Fruit fly (Drosophila melanogaster) whole organism, embryonic: ENCODE measurements around the gene CG13313.

ENCODE experiments used
- Bdp1 ChIP-seq: fragments of 200-800 bp; sonication (Bioruptor generic); optimal IDR thresholded peaks from 3 replicates; lab custom pipeline; 2016; ENCODE audit warnings: missing biosample characterization, missing genetic modification characterization
- Bgb ChIP-seq: fragments of 200-800 bp; sonication (Bioruptor generic); IDR thresholded peaks from 2 replicates; pipeline ENCODE4 v1.3.6; 2022; ENCODE audit warnings: missing biosample characterization, missing genetic modification characterization; ENCODE audit not compliant: partially characterized antibody
- CG13287 ChIP-seq: fragments of 200-800 bp; sonication (Bioruptor generic); IDR thresholded peaks from 2 replicates; pipeline ENCODE4 v1.3.6; 2022; ENCODE audit warnings: missing biosample characterization, missing genetic modification characterization; ENCODE audit not compliant: partially characterized antibody
- CG13424 ChIP-seq: fragments of 200-800 bp; sonication (Bioruptor generic); optimal IDR thresholded peaks from 2 replicates; lab custom pipeline; 2019; ENCODE audit warnings: missing biosample characterization, mild to moderate bottlenecking, missing genetic modification characterization, moderate library complexity
- CG14710 ChIP-seq: fragments of 200-800 bp; sonication (Bioruptor generic); optimal IDR thresholded peaks from 3 replicates; lab custom pipeline; 2019; ENCODE audit warnings: missing biosample characterization, mild to moderate bottlenecking, missing genetic modification characterization, moderate library complexity
- CG15073 ChIP-seq: fragments of 200-800 bp; sonication (Bioruptor generic); optimal IDR thresholded peaks from 2 replicates; lab custom pipeline; 2016; ENCODE audit warnings: missing biosample characterization, missing genetic modification characterization
- CG17912 ChIP-seq: fragments of 200-800 bp; sonication (Bioruptor generic); optimal IDR thresholded peaks from 2 replicates; lab custom pipeline; 2018; ENCODE audit warnings: missing biosample characterization, mild to moderate bottlenecking, missing genetic modification characterization
- CG2199 ChIP-seq: fragments of 200-800 bp; sonication (Bioruptor generic); IDR thresholded peaks from 3 replicates; pipeline ENCODE4 v1.3.6; 2022; ENCODE audit warnings: missing biosample characterization, missing genetic modification characterization
- CG2875 ChIP-seq: fragments of 200-800 bp; sonication (Bioruptor generic); optimal IDR thresholded peaks from 2 replicates; lab custom pipeline; 2017; ENCODE audit warnings: missing biosample characterization, mild to moderate bottlenecking, missing genetic modification characterization, missing genetic modification reagents
- CG33213 ChIP-seq: fragments of 200-800 bp; sonication (Bioruptor generic); optimal IDR thresholded peaks from 3 replicates; lab custom pipeline; 2016; ENCODE audit warnings: missing biosample characterization, missing genetic modification characterization
- CG3407 ChIP-seq: fragments of 200-800 bp; sonication (Bioruptor generic); optimal IDR thresholded peaks from 2 replicates; lab custom pipeline; 2018; ENCODE audit warnings: missing biosample characterization, mild to moderate bottlenecking, missing genetic modification characterization
- CG4360 ChIP-seq: fragments of 200-800 bp; sonication (Bioruptor generic); IDR thresholded peaks from 2 replicates; pipeline ENCODE4 v1.3.6; 2022; ENCODE audit warnings: missing biosample characterization, missing genetic modification characterization
- CG5953 ChIP-seq: fragments of 200-800 bp; sonication (Bioruptor generic); IDR thresholded peaks from 2 replicates; pipeline ENCODE4 v1.3.6; 2022; ENCODE audit warnings: missing biosample characterization, missing genetic modification characterization
- CG6791 ChIP-seq: fragments of 200-800 bp; sonication (Bioruptor generic); IDR thresholded peaks from 3 replicates; pipeline ENCODE4 v1.3.6; 2022; ENCODE audit warnings: missing biosample characterization, missing genetic modification characterization; ENCODE audit not compliant: partially characterized antibody
- CG7357 ChIP-seq: fragments of 200-800 bp; sonication (Bioruptor generic); IDR thresholded peaks from 3 replicates; pipeline ENCODE4 v1.3.6; 2022; ENCODE audit warnings: missing biosample characterization, missing genetic modification characterization
- CG7372 ChIP-seq: fragments of 200-800 bp; sonication (Bioruptor generic); IDR thresholded peaks from 2 replicates; pipeline ENCODE4 v1.3.6; 2022; ENCODE audit warnings: missing biosample characterization, missing genetic modification characterization
- CG7928 ChIP-seq: fragments of 200-800 bp; sonication (Bioruptor generic); optimal IDR thresholded peaks from 2 replicates; lab custom pipeline; 2017; ENCODE audit warnings: missing biosample characterization, mild to moderate bottlenecking, missing genetic modification characterization
- CG8089 ChIP-seq: fragments of 200-800 bp; sonication (Bioruptor generic); optimal IDR thresholded peaks from 3 replicates; lab custom pipeline; 2016; ENCODE audit warnings: missing biosample characterization, missing genetic modification characterization
- CG9797 ChIP-seq: fragments of 200-800 bp; sonication (Bioruptor generic); optimal IDR thresholded peaks from 3 replicates; lab custom pipeline; 2018; ENCODE audit warnings: missing biosample characterization, mild to moderate bottlenecking, missing genetic modification characterization
- D ChIP-seq, 2 experiments: fragments of 200-800 bp in 1 of 2; fragments of >200 bp in 1 of 2; sonication (Bioruptor generic) in 1 of 2; optimal IDR thresholded peaks; 2 replicates in 1 of 2; 3 replicates in 1 of 2; lab custom pipeline; 2017; ENCODE audit warnings: mild to moderate bottlenecking in 1 of 2, missing biosample characterization in 1 of 2, missing genetic modification characterization in 1 of 2, missing genetic modification reagents in 1 of 2
- Dll ChIP-seq: fragments of 200-800 bp; sonication (Bioruptor generic); IDR thresholded peaks from 4 replicates; pipeline ENCODE4 v1.3.6; 2022; ENCODE audit warnings: missing biosample characterization, missing genetic modification characterization; ENCODE audit not compliant: partially characterized antibody
- Doc2 ChIP-seq: fragments of 200-800 bp; sonication (Bioruptor generic); IDR thresholded peaks from 2 replicates; pipeline ENCODE4 v1.3.6; 2022; ENCODE audit warnings: missing biosample characterization, missing genetic modification characterization
- Ets97D ChIP-seq: fragments of 200-800 bp; sonication (Bioruptor generic); optimal IDR thresholded peaks from 3 replicates; lab custom pipeline; 2016; ENCODE audit warnings: missing biosample characterization, missing genetic modification characterization
- HLH4C ChIP-seq: fragments of 200-800 bp; sonication (Bioruptor generic); IDR thresholded peaks from 3 replicates; pipeline ENCODE4 v1.3.6; 2022; ENCODE audit warnings: missing biosample characterization, missing genetic modification characterization; ENCODE audit not compliant: partially characterized antibody
- HLHmδ ChIP-seq: fragments of 200-800 bp; sonication (Bioruptor generic); optimal IDR thresholded peaks from 2 replicates; lab custom pipeline; 2018; ENCODE audit warnings: missing biosample characterization, mild to moderate bottlenecking, missing genetic modification characterization, moderate library complexity
- HmgD ChIP-seq: fragments of 200-800 bp; sonication (Bioruptor generic); optimal IDR thresholded peaks from 3 replicates; lab custom pipeline; 2016; ENCODE audit warnings: missing biosample characterization, missing genetic modification characterization
- Lhr ChIP-seq: fragments of 200-800 bp; sonication (Bioruptor generic); optimal IDR thresholded peaks from 3 replicates; lab custom pipeline; 2017; ENCODE audit warnings: mild to moderate bottlenecking, missing biosample characterization, missing genetic modification reagents, missing genetic modification characterization
- Lpt ChIP-seq: fragments of >200 bp; optimal IDR thresholded peaks from 2 replicates; lab custom pipeline; 2018; ENCODE audit warnings: missing biosample characterization, missing genetic modification characterization
- MESR4 ChIP-seq: fragments of 200-800 bp; sonication (Bioruptor generic); optimal IDR thresholded peaks from 2 replicates; lab custom pipeline; 2018; ENCODE audit warnings: missing biosample characterization, mild to moderate bottlenecking, missing genetic modification characterization, moderate library complexity
- Myb ChIP-seq: fragments of 200-800 bp; sonication (Bioruptor generic); optimal IDR thresholded peaks from 2 replicates; lab custom pipeline; 2016; ENCODE audit warnings: missing biosample characterization, missing genetic modification characterization
- Rfx ChIP-seq: fragments of 200-800 bp; sonication (Bioruptor generic); IDR thresholded peaks from 2 replicates; pipeline ENCODE4 v1.3.6; 2022; ENCODE audit warnings: missing biosample characterization, missing genetic modification characterization
- Scr ChIP-seq: fragments of 200-800 bp; sonication (Bioruptor generic); IDR thresholded peaks from 2 replicates; pipeline ENCODE4 v1.3.6; 2022; ENCODE audit warnings: missing biosample characterization, missing genetic modification characterization; ENCODE audit not compliant: partially characterized antibody
- Sin3A ChIP-seq: fragments of >200 bp; optimal IDR thresholded peaks from 2 replicates; lab custom pipeline; 2018
- TFAM ChIP-seq: fragments of 200-800 bp; sonication (Bioruptor generic); optimal IDR thresholded peaks from 2 replicates; lab custom pipeline; 2017; ENCODE audit warnings: missing biosample characterization, missing genetic modification characterization, inconsistent platforms
- YL-1 ChIP-seq: fragments of 200-800 bp; sonication (Bioruptor generic); optimal IDR thresholded peaks from 3 replicates; lab custom pipeline; 2017; ENCODE audit warnings: missing biosample characterization, mild to moderate bottlenecking, missing genetic modification characterization
- ap ChIP-seq: fragments of 200-800 bp; sonication (Bioruptor generic); IDR thresholded peaks from 2 replicates; pipeline ENCODE4 v1.3.6; 2022; ENCODE audit warnings: missing biosample characterization, missing genetic modification characterization
- cad ChIP-seq: fragments of >200 bp; optimal IDR thresholded peaks from 2 replicates; lab custom pipeline; 2017; ENCODE audit warnings: missing biosample characterization, missing genetic modification characterization
- ci ChIP-seq: fragments of 200-800 bp; sonication (Bioruptor generic); IDR thresholded peaks from 3 replicates; pipeline ENCODE4 v1.3.6; 2022; ENCODE audit warnings: missing biosample characterization, missing genetic modification characterization
- crp ChIP-seq, 2 experiments: fragments of 200-800 bp; sonication (Bioruptor generic); optimal IDR thresholded peaks; 2 replicates in 1 of 2; 3 replicates in 1 of 2; lab custom pipeline; 2017; ENCODE audit warnings: missing biosample characterization in 2 of 2, missing genetic modification characterization in 2 of 2, mild to moderate bottlenecking in 1 of 2, moderate library complexity in 1 of 2
- gfzf ChIP-seq: fragments of 200-800 bp; sonication (Bioruptor generic); optimal IDR thresholded peaks from 2 replicates; lab custom pipeline; 2016; ENCODE audit warnings: missing biosample characterization, mild to moderate bottlenecking, missing genetic modification characterization, moderate library complexity
- knrl ChIP-seq: fragments of 200-800 bp; sonication (Bioruptor generic); IDR thresholded peaks from 3 replicates; pipeline ENCODE4 v1.3.6; 2022; ENCODE audit warnings: missing biosample characterization, missing genetic modification characterization; ENCODE audit not compliant: partially characterized antibody
- lab ChIP-seq: fragments of 200-800 bp; sonication (Bioruptor generic); optimal IDR thresholded peaks from 3 replicates; lab custom pipeline; 2017; ENCODE audit warnings: missing biosample characterization, missing genetic modification characterization, mild to moderate bottlenecking, moderate library complexity, missing genetic modification reagents
- mirr ChIP-seq: fragments of 200-800 bp; sonication (Bioruptor generic); optimal IDR thresholded peaks from 3 replicates; lab custom pipeline; 2018; ENCODE audit warnings: missing biosample characterization, mild to moderate bottlenecking, missing genetic modification characterization
- nmo ChIP-seq: fragments of 200-800 bp; sonication (Bioruptor generic); optimal IDR thresholded peaks from 2 replicates; lab custom pipeline; 2018; ENCODE audit warnings: missing biosample characterization, mild to moderate bottlenecking, missing genetic modification characterization, moderate library complexity
- pzg ChIP-seq: fragments of 200-800 bp; sonication (Bioruptor generic); optimal IDR thresholded peaks from 3 replicates; lab custom pipeline; 2018; ENCODE audit warnings: missing biosample characterization, mild to moderate bottlenecking, missing genetic modification characterization, moderate library complexity
- row ChIP-seq: fragments of 200-800 bp; sonication (Bioruptor generic); IDR thresholded peaks from 3 replicates; pipeline ENCODE4 v1.3.6; 2022; ENCODE audit warnings: missing biosample characterization, missing genetic modification characterization
- tup ChIP-seq: fragments of 200-800 bp; sonication (Bioruptor generic); optimal IDR thresholded peaks from 2 replicates; lab custom pipeline; 2016; ENCODE audit warnings: missing biosample characterization, mild to moderate bottlenecking, missing genetic modification characterization, moderate library complexity
- usp ChIP-seq: fragments of >200 bp; optimal IDR thresholded peaks from 2 replicates; lab custom pipeline; 2017; ENCODE audit warnings: missing biosample characterization, missing genetic modification characterization
- wek ChIP-seq: fragments of 200-800 bp; sonication (Bioruptor generic); optimal IDR thresholded peaks from 3 replicates; lab custom pipeline; 2018; ENCODE audit warnings: missing biosample characterization, mild to moderate bottlenecking, missing genetic modification characterization, moderate library complexity

CG13313 gene

DNA sequence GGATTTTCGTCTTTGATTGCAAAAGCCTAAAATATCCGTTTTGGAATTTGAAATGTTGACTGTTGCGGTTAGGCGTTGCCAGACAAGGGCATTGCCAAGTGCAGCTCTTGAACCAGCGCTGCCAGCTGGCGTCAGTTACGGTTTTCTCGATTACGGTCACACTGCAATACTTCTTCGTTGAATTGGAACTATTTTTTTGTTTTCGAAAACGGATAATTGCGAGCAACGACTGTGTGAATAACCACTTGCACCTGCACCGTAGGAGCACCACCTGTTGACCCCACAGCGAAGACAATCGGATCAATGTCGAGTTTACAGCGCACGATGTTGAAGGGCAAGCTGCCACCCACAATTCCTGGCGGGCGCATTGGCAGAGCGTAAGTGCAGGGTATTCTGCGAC, 27.9 kb downstream of the CG13313 start, which contains the start of gene CG5068 (continued):
- TF ChIP-seq tup (GFP tag; lab: Kevin White, UChicago) (no peak), Rfx (no peak), Doc2 (GFP tag; lab: Robert Waterston, UW) (no peak), D (optimal IDR thresholded peaks at IDR 0.05; lab: Kevin White, UChicago) (peak; percentile 56), D (GFP tag; optimal IDR thresholded peaks at IDR 0.05; lab: Kevin White, UChicago) (no peak), usp (GFP tag; lab: Kevin White, UChicago) (no peak), MESR4 (GFP tag; lab: Kevin White, UChicago) (peak; percentile 85), Scr (GFP tag; lab: Robert Waterston, UW) (peak; percentile 38; the same call in 1 of the 2 replicates), CG17912 (GFP tag; lab: Kevin White, UChicago) (peak; percentile 7), CG13424 (tag; lab: Kevin White, UChicago) (no peak), HLHmδ (GFP tag; lab: Kevin White, UChicago) (no peak), Ets97D (GFP tag; lab: Kevin White, UChicago) (peak; percentile 69), CG8089 (no peak), nmo (GFP tag; lab: Kevin White, UChicago) (peak; percentile 21), CG13287 (peak; percentile 42; the same call in 1 of the 2 replicates), CG6791 (no peak; the same call in 2 of the 3 replicates), mirr (no peak), Bgb (GFP tag; lab: Robert Waterston, UW) (peak; percentile 49; the same call in 1 of the 2 replicates), CG5953 (GFP tag; lab: Robert Waterston, UW) (no peak), CG7357 (GFP tag; lab: Robert Waterston, UW) (no peak), CG15073 (GFP tag; lab: Kevin White, UChicago) (no peak), CG2875 (no peak), wek (GFP tag; lab: Kevin White, UChicago) (no peak), row (GFP tag; lab: Robert Waterston, UW) (no peak), gfzf (GFP tag; lab: Kevin White, UChicago) (peak; percentile 64), ci (GFP tag; lab: Robert Waterston, UW) (0 out of 3 replicates have a peak, but pooled peaks have one; percentile 18), CG4360 (GFP tag; lab: Robert Waterston, UW) (no peak), ap (GFP tag; lab: Robert Waterston, UW) (no peak), Sin3A (lab: Kevin White, UChicago) (peak; percentile 33), Myb (GFP tag; lab: Kevin White, UChicago) (peak; percentile 98), cad (GFP tag; lab: Kevin White, UChicago) (no peak), knrl (GFP tag; lab: Robert Waterston, UW) (peak; percentile 23; the same call in 1 of the 3 replicates), CG3407 (no peak), YL-1 (GFP tag; lab: Kevin White, UChicago) (peak; percentile 78), crp (GFP tag; optimal IDR thresholded peaks at IDR 0.05; lab: Kevin White, UChicago) (peak in 1 of 2 experiments; percentile 71), HmgD (GFP tag; lab: Kevin White, UChicago) (no peak), CG14710 (tag; lab: Kevin White, UChicago) (peak; percentile 17), pzg (GFP tag; lab: Kevin White, UChicago) (peak; percentile 87), CG7372 (GFP tag; lab: Robert Waterston, UW) (no peak), Bdp1 (peak; percentile 0), CG33213 (GFP tag; lab: Kevin White, UChicago) (no peak), CG2199 (GFP tag; lab: Robert Waterston, UW) (0 out of 3 replicates have a peak, but pooled peaks have one; percentile 20), Lpt (GFP tag; lab: Kevin White, UChicago) (no peak), HLH4C (GFP tag; lab: Robert Waterston, UW) (peak; percentile 31; the same call in 1 of the 3 replicates), TFAM (GFP tag; lab: Kevin White, UChicago) (no peak), Lhr (GFP tag; lab: Kevin White, UChicago) (peak; percentile 21), Dll (GFP tag; lab: Robert Waterston, UW) (0 out of 4 replicates have a peak, but pooled peaks have one; percentile 17), CG7928 (GFP tag; lab: Kevin White, UChicago) (no peak), CG9797 (GFP tag; lab: Kevin White, UChicago) (peak; percentile 77), lab (no peak)
